Fruit fly (Drosophila melanogaster) whole organism, embryonic: ENCODE data around the gene CG17841.

Source experiments
- CG10543 ChIP-seq: fragments of 200-800 bp; sonication (Bioruptor generic); optimal IDR thresholded peaks from 3 replicates; lab custom pipeline; 2017; ENCODE audit warnings: missing biosample characterization, mild to moderate bottlenecking, missing genetic modification characterization, moderate library complexity
- CG10979 ChIP-seq: fragments of 200-800 bp; sonication (Bioruptor generic); optimal IDR thresholded peaks from 2 replicates; lab custom pipeline; 2018; ENCODE audit warnings: missing biosample characterization, mild to moderate bottlenecking, missing genetic modification characterization, moderate library complexity
- CG11093 ChIP-seq: fragments of 200-800 bp; sonication (Bioruptor generic); IDR thresholded peaks from 3 replicates; pipeline ENCODE4 v1.3.6; 2022; ENCODE audit warnings: missing biosample characterization, missing genetic modification characterization
- CG11398 ChIP-seq: fragments of 200-800 bp; sonication (Bioruptor generic); optimal IDR thresholded peaks from 2 replicates; lab custom pipeline; 2016; ENCODE audit warnings: missing biosample characterization, missing genetic modification characterization
- CG14667 ChIP-seq: fragments of 200-800 bp; sonication (Bioruptor generic); IDR thresholded peaks from 2 replicates; pipeline ENCODE4 v1.3.6; 2022; ENCODE audit warnings: missing biosample characterization, missing genetic modification characterization
- CG17802 ChIP-seq: fragments of 200-800 bp; sonication (Bioruptor generic); optimal IDR thresholded peaks from 2 replicates; lab custom pipeline; 2018; ENCODE audit warnings: missing biosample characterization, mild to moderate bottlenecking, missing genetic modification characterization, moderate library complexity
- CG18599 ChIP-seq: fragments of 200-800 bp; sonication (Bioruptor generic); optimal IDR thresholded peaks from 3 replicates; lab custom pipeline; 2017; ENCODE audit warnings: missing biosample characterization, missing genetic modification characterization, mild to moderate bottlenecking, moderate library complexity, missing genetic modification reagents
- CG2116 ChIP-seq: fragments of 200-800 bp; sonication (Bioruptor generic); optimal IDR thresholded peaks from 3 replicates; lab custom pipeline; 2018; ENCODE audit warnings: missing biosample characterization, mild to moderate bottlenecking, missing genetic modification characterization
- CG30403 ChIP-seq: fragments of 200-800 bp; sonication (Bioruptor generic); optimal IDR thresholded peaks from 3 replicates; lab custom pipeline; 2016; ENCODE audit warnings: missing biosample characterization, missing genetic modification characterization
- CG30431 ChIP-seq: fragments of 200-800 bp; sonication (Bioruptor generic); optimal IDR thresholded peaks from 2 replicates; lab custom pipeline; 2017; ENCODE audit warnings: missing biosample characterization, missing genetic modification characterization
- CG3995 ChIP-seq: fragments of 200-800 bp; sonication (Bioruptor generic); optimal IDR thresholded peaks from 3 replicates; lab custom pipeline; 2016; ENCODE audit warnings: missing biosample characterization, missing genetic modification characterization
- CG4360 ChIP-seq: fragments of 200-800 bp; sonication (Bioruptor generic); IDR thresholded peaks from 2 replicates; pipeline ENCODE4 v1.3.6; 2022; ENCODE audit warnings: missing biosample characterization, missing genetic modification characterization
- CG6654 ChIP-seq: fragments of 200-800 bp; sonication (Bioruptor generic); optimal IDR thresholded peaks from 2 replicates; lab custom pipeline; 2017; ENCODE audit warnings: missing biosample characterization, mild to moderate bottlenecking, missing genetic modification characterization
- CG6791 ChIP-seq: fragments of 200-800 bp; sonication (Bioruptor generic); IDR thresholded peaks from 3 replicates; pipeline ENCODE4 v1.3.6; 2022; ENCODE audit warnings: missing biosample characterization, missing genetic modification characterization; ENCODE audit not compliant: partially characterized antibody
- CG7556 ChIP-seq: fragments of 200-800 bp; sonication (Bioruptor generic); optimal IDR thresholded peaks from 2 replicates; lab custom pipeline; 2017; ENCODE audit warnings: missing biosample characterization, mild to moderate bottlenecking, missing genetic modification characterization
- CG7745 ChIP-seq: fragments of 200-800 bp; sonication (Bioruptor generic); optimal IDR thresholded peaks from 2 replicates; lab custom pipeline; 2018; ENCODE audit warnings: missing biosample characterization, mild to moderate bottlenecking, missing genetic modification characterization, moderate library complexity
- CG7963 ChIP-seq: fragments of 200-800 bp; sonication (Bioruptor generic); IDR thresholded peaks from 3 replicates; pipeline ENCODE4 v1.3.6; 2022; ENCODE audit warnings: missing biosample characterization, missing genetic modification characterization; ENCODE audit not compliant: partially characterized antibody
- CG8765 ChIP-seq: fragments of 200-800 bp; sonication (Bioruptor generic); IDR thresholded peaks from 2 replicates; pipeline ENCODE4 v1.3.6; 2022; ENCODE audit warnings: missing biosample characterization, missing genetic modification characterization
- Camta ChIP-seq: fragments of 200-800 bp; sonication (Bioruptor generic); optimal IDR thresholded peaks from 2 replicates; lab custom pipeline; 2016; ENCODE audit warnings: missing biosample characterization, missing genetic modification characterization
- Chrac-16 ChIP-seq: fragments of 200-800 bp; sonication (Bioruptor generic); optimal IDR thresholded peaks from 3 replicates; lab custom pipeline; 2016; ENCODE audit warnings: missing biosample characterization, missing genetic modification characterization
- D19B ChIP-seq: fragments of 200-800 bp; sonication (Bioruptor generic); optimal IDR thresholded peaks from 2 replicates; lab custom pipeline; 2017; ENCODE audit warnings: missing biosample characterization, mild to moderate bottlenecking, missing genetic modification characterization
- Doc2 ChIP-seq: fragments of 200-800 bp; sonication (Bioruptor generic); IDR thresholded peaks from 2 replicates; pipeline ENCODE4 v1.3.6; 2022; ENCODE audit warnings: missing biosample characterization, missing genetic modification characterization
- ERR ChIP-seq: fragments of 200-800 bp; sonication (Bioruptor generic); optimal IDR thresholded peaks from 2 replicates; lab custom pipeline; 2016; ENCODE audit warnings: missing biosample characterization, missing genetic modification characterization
- Fer3 ChIP-seq: fragments of 200-800 bp; sonication (Bioruptor generic); optimal IDR thresholded peaks from 2 replicates; lab custom pipeline; 2018; ENCODE audit warnings: missing biosample characterization, mild to moderate bottlenecking, missing genetic modification characterization, moderate library complexity
- H2.0 ChIP-seq: fragments of 200-800 bp; sonication (Bioruptor generic); IDR thresholded peaks from 2 replicates; pipeline ENCODE4 v1.3.6; 2022; ENCODE audit warnings: missing biosample characterization, missing genetic modification characterization
- HLH4C ChIP-seq: fragments of 200-800 bp; sonication (Bioruptor generic); IDR thresholded peaks from 3 replicates; pipeline ENCODE4 v1.3.6; 2022; ENCODE audit warnings: missing biosample characterization, missing genetic modification characterization; ENCODE audit not compliant: partially characterized antibody
- Hand ChIP-seq: fragments of 200-800 bp; sonication (Bioruptor generic); optimal IDR thresholded peaks from 2 replicates; lab custom pipeline; 2017; ENCODE audit warnings: mild to moderate bottlenecking, missing biosample characterization, missing genetic modification reagents, missing genetic modification characterization
- Hmr ChIP-seq: fragments of 200-800 bp; sonication (Bioruptor generic); optimal IDR thresholded peaks from 3 replicates; lab custom pipeline; 2017; ENCODE audit warnings: mild to moderate bottlenecking, missing biosample characterization, missing genetic modification reagents, missing genetic modification characterization
- MESR4 ChIP-seq: fragments of 200-800 bp; sonication (Bioruptor generic); optimal IDR thresholded peaks from 2 replicates; lab custom pipeline; 2018; ENCODE audit warnings: missing biosample characterization, mild to moderate bottlenecking, missing genetic modification characterization, moderate library complexity
- Mrtf ChIP-seq: fragments of 200-800 bp; sonication (Bioruptor generic); IDR thresholded peaks from 3 replicates; pipeline ENCODE4 v1.3.6; 2022; ENCODE audit warnings: missing biosample characterization, missing genetic modification characterization
- NC2β ChIP-seq: fragments of 200-800 bp; sonication (Bioruptor generic); optimal IDR thresholded peaks from 2 replicates; lab custom pipeline; 2016; ENCODE audit warnings: missing biosample characterization, missing genetic modification characterization
- YL-1 ChIP-seq: fragments of 200-800 bp; sonication (Bioruptor generic); optimal IDR thresholded peaks from 3 replicates; lab custom pipeline; 2017; ENCODE audit warnings: missing biosample characterization, mild to moderate bottlenecking, missing genetic modification characterization
- amos ChIP-seq: fragments of 200-800 bp; sonication (Bioruptor generic); IDR thresholded peaks from 2 replicates; pipeline ENCODE4 v1.3.6; 2022; ENCODE audit warnings: missing biosample characterization, missing genetic modification characterization; ENCODE audit not compliant: partially characterized antibody
- az2 ChIP-seq: fragments of 200-800 bp; sonication (Bioruptor generic); optimal IDR thresholded peaks from 3 replicates; lab custom pipeline; 2016; ENCODE audit warnings: missing biosample characterization, missing genetic modification characterization
- bcd ChIP-seq: fragments of 200-800 bp; sonication (Bioruptor generic); optimal IDR thresholded peaks from 2 replicates; lab custom pipeline; 2017; ENCODE audit warnings: missing biosample characterization, mild to moderate bottlenecking, missing genetic modification characterization
- chif ChIP-seq, 2 experiments: fragments of 200-800 bp; sonication (Bioruptor generic); optimal IDR thresholded peaks; 3 replicates each; lab custom pipeline; 2016; ENCODE audit warnings: missing biosample characterization in 2 of 2, missing genetic modification characterization in 2 of 2
- chinmo ChIP-seq: fragments of 200-800 bp; sonication (Bioruptor generic); IDR thresholded peaks from 4 replicates; pipeline ENCODE4 v1.3.6; 2022; ENCODE audit warnings: missing biosample characterization, missing genetic modification characterization; ENCODE audit not compliant: partially characterized antibody
- croc ChIP-seq: fragments of 200-800 bp; sonication (Bioruptor generic); conservative IDR thresholded peaks from 3 replicates; pipeline ENCODE4 v1.3.6; 2022; ENCODE audit warnings: missing biosample characterization, missing genetic modification characterization
- da ChIP-seq: fragments of 200-800 bp; sonication (Bioruptor generic); optimal IDR thresholded peaks from 2 replicates; lab custom pipeline; 2016; ENCODE audit warnings: missing biosample characterization, missing genetic modification characterization
- dan ChIP-seq: fragments of 200-800 bp; sonication (Bioruptor generic); IDR thresholded peaks from 2 replicates; pipeline ENCODE4 v1.3.6; 2022; ENCODE audit warnings: missing biosample characterization, missing genetic modification characterization
- ftz-f1 ChIP-seq: fragments of 200-800 bp; sonication (Bioruptor generic); optimal IDR thresholded peaks from 2 replicates; lab custom pipeline; 2016; ENCODE audit warnings: missing biosample characterization, missing genetic modification characterization
- gce ChIP-seq: fragments of 200-800 bp; sonication (Bioruptor generic); IDR thresholded peaks from 3 replicates; pipeline ENCODE4 v1.3.6; 2022; ENCODE audit warnings: missing biosample characterization, missing genetic modification characterization
- gem ChIP-seq: fragments of 200-800 bp; sonication (Bioruptor generic); optimal IDR thresholded peaks from 2 replicates; lab custom pipeline; 2019; ENCODE audit warnings: missing biosample characterization, mild to moderate bottlenecking, missing genetic modification characterization, moderate library complexity
- lab ChIP-seq: fragments of 200-800 bp; sonication (Bioruptor generic); optimal IDR thresholded peaks from 3 replicates; lab custom pipeline; 2017; ENCODE audit warnings: missing biosample characterization, missing genetic modification characterization, mild to moderate bottlenecking, moderate library complexity, missing genetic modification reagents
- nerfin-1 ChIP-seq: fragments of 200-800 bp; sonication (Bioruptor generic); optimal IDR thresholded peaks from 3 replicates; lab custom pipeline; 2019; ENCODE audit warnings: missing biosample characterization, mild to moderate bottlenecking, missing genetic modification characterization, moderate library complexity
- peb ChIP-seq: fragments of 200-800 bp; sonication (Bioruptor generic); IDR thresholded peaks from 2 replicates; pipeline ENCODE4 v1.3.6; 2022; ENCODE audit warnings: missing biosample characterization, missing genetic modification characterization
- pnt ChIP-seq: fragments of 200-800 bp; sonication (Bioruptor generic); optimal IDR thresholded peaks from 3 replicates; lab custom pipeline; 2016; ENCODE audit warnings: missing biosample characterization, missing genetic modification characterization
- salm ChIP-seq: fragments of 200-800 bp; sonication (Bioruptor generic); optimal IDR thresholded peaks from 2 replicates; lab custom pipeline; 2018; ENCODE audit warnings: missing biosample characterization, mild to moderate bottlenecking, missing genetic modification characterization
- slp2 ChIP-seq: fragments of 200-800 bp; sonication (Bioruptor generic); optimal IDR thresholded peaks from 2 replicates; lab custom pipeline; 2016; ENCODE audit warnings: missing biosample characterization, missing genetic modification characterization
- tx ChIP-seq: fragments of 200-800 bp; sonication (Bioruptor generic); optimal IDR thresholded peaks from 2 replicates; lab custom pipeline; 2016; ENCODE audit warnings: missing biosample characterization, missing genetic modification characterization
- wek ChIP-seq: fragments of 200-800 bp; sonication (Bioruptor generic); optimal IDR thresholded peaks from 3 replicates; lab custom pipeline; 2018; ENCODE audit warnings: missing biosample characterization, mild to moderate bottlenecking, missing genetic modification characterization, moderate library complexity

Gene CG17841

DNA sequence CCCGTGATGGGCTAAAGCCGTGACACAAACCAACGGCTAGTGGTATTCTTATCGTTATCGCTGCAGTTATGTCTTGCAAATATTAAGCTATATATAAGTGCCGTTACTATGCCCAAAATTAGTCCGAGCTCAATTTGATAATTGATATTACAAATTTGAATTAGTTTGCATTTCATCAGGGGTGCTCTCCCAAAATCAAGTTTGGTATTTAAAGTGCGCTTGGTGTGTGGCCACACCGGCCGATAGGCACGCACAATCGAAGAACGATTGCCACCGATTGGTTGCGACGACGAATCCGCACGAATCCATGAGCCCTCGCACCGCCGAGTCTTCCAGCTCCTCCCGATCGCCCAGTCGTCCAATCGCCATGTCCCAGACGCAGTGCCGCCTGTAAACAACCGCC, at the start of gene CG17841:
Gene CG17841, plus strand, starts transcription at position 252 of the 403 bp plus-strand sequence.
- TF ChIP-seq YL-1 = peak; percentile 42
- no peak for TF ChIP-seq gce (GFP tag; lab: Robert Waterston, UW)
- 0 out of 3 replicates have a peak, but pooled peaks have one; percentile 38 for TF ChIP-seq CG7963 (GFP tag; lab: Robert Waterston, UW)
- no peak for TF ChIP-seq D19B (GFP tag; lab: Kevin White, UChicago)
- TF ChIP-seq Doc2 = no peak
- TF ChIP-seq ftz-f1 (GFP tag; lab: Kevin White, UChicago) = no peak
- no peak for TF ChIP-seq CG10979 (tag; lab: Kevin White, UChicago)
- TF ChIP-seq da (GFP tag; lab: Kevin White, UChicago) = no peak
- no peak for TF ChIP-seq NC2β
- TF ChIP-seq CG10543 = no peak
- no peak for TF ChIP-seq CG14667 (GFP tag; lab: Robert Waterston, UW)
- no peak for TF ChIP-seq CG7556 (GFP tag; lab: Kevin White, UChicago)
- TF ChIP-seq croc = no peak
- TF ChIP-seq peb (GFP tag; lab: Robert Waterston, UW) = no peak
- TF ChIP-seq CG6791 (GFP tag; lab: Robert Waterston, UW) = peak; percentile 43; the same call in 1 of the 3 replicates
- TF ChIP-seq CG11398 (GFP tag; lab: Kevin White, UChicago) = no peak
- no peak for TF ChIP-seq salm (tag; lab: Kevin White, UChicago)
- TF ChIP-seq az2 (GFP tag; lab: Kevin White, UChicago) = no peak
- no peak for TF ChIP-seq CG11093 (GFP tag; lab: Robert Waterston, UW)
- no peak for TF ChIP-seq CG3995
- no peak for TF ChIP-seq bcd (GFP tag; lab: Kevin White, UChicago)
- peak; percentile 65 for TF ChIP-seq HLH4C (GFP tag; lab: Robert Waterston, UW)
- no peak for TF ChIP-seq tx (GFP tag; lab: Kevin White, UChicago)
- TF ChIP-seq Hand = no peak
- no peak for TF ChIP-seq CG4360 (GFP tag; lab: Robert Waterston, UW)
- no peak for TF ChIP-seq Fer3 (tag; lab: Kevin White, UChicago)
- TF ChIP-seq CG17802 = no peak
- no peak for TF ChIP-seq dan (GFP tag; lab: Robert Waterston, UW)
- no peak for TF ChIP-seq H2.0
- no peak for TF ChIP-seq gem (tag; lab: Kevin White, UChicago)
- no peak for TF ChIP-seq CG18599 (GFP tag; lab: Kevin White, UChicago)
- TF ChIP-seq CG2116 (GFP tag; lab: Kevin White, UChicago) = peak; percentile 89
- TF ChIP-seq CG30403 (GFP tag; lab: Kevin White, UChicago) = no peak
- no peak for TF ChIP-seq Mrtf
- no peak for TF ChIP-seq CG8765 (GFP tag; lab: Robert Waterston, UW)
- TF ChIP-seq Camta (GFP tag; lab: Kevin White, UChicago) = no peak
- no peak for TF ChIP-seq slp2 (GFP tag; lab: Kevin White, UChicago)
- TF ChIP-seq amos = peak; percentile 43; the same call in 1 of the 2 replicates
- no peak for TF ChIP-seq Chrac-16 (GFP tag; lab: Kevin White, UChicago)
- no peak for TF ChIP-seq CG30431 (GFP tag; lab: Kevin White, UChicago)
- no peak for TF ChIP-seq CG7745 (tag; lab: Kevin White, UChicago)
- TF ChIP-seq lab (GFP tag; lab: Kevin White, UChicago) = peak; percentile 23
- peak; percentile 95 for TF ChIP-seq wek (GFP tag; lab: Kevin White, UChicago)
- TF ChIP-seq chif (GFP tag; optimal IDR thresholded peaks at IDR 0.05; lab: Kevin White, UChicago) = no peak
- 0 out of 4 replicates have a peak, but pooled peaks have one; percentile 26 for TF ChIP-seq chinmo (GFP tag; lab: Robert Waterston, UW)
- TF ChIP-seq pnt (GFP tag; lab: Kevin White, UChicago) = no peak
- no peak for TF ChIP-seq nerfin-1 (tag; lab: Kevin White, UChicago)
- no peak for TF ChIP-seq ERR (GFP tag; lab: Kevin White, UChicago)
- peak; percentile 15 for TF ChIP-seq Hmr (GFP tag; lab: Kevin White, UChicago)
- peak; percentile 81 for TF ChIP-seq MESR4
- no peak for TF ChIP-seq CG6654 (GFP tag; lab: Kevin White, UChicago)
